Worm (Caenorhabditis elegans) whole organism, L1 larva: ENCODE results near the gene rbm-42.

Source experiments
- C16A3.4 ChIP-seq: fragments of 150-350 bp; optimal IDR thresholded peaks from 2 replicates; lab custom pipeline; 2014; ENCODE audit warnings: missing biosample characterization, missing genetic modification characterization
- C34B4.2 ChIP-seq: sonication (generic microtip); optimal IDR thresholded peaks from 2 replicates; lab custom pipeline; 2017; ENCODE audit warnings: mild to moderate bottlenecking, missing genetic modification characterization, missing compliant biosample characterization
- aha-1 ChIP-seq: fragments of 150-350 bp; optimal IDR thresholded peaks from 2 replicates; lab custom pipeline; 2014; ENCODE audit warnings: missing biosample characterization, missing genetic modification characterization
- aly-2 ChIP-seq: fragments of 150-350 bp; optimal IDR thresholded peaks from 2 replicates; lab custom pipeline; 2014; ENCODE audit warnings: missing biosample characterization, missing genetic modification characterization
- blmp-1 ChIP-seq: fragments of 150-350 bp; optimal IDR thresholded peaks from 2 replicates; lab custom pipeline; 2014; ENCODE audit warnings: missing biosample characterization, missing genetic modification characterization
- ceh-88 ChIP-seq: fragments of 200-800 bp; sonication (Bioruptor generic); IDR thresholded peaks from 2 replicates; pipeline ENCODE4 v1.3.6; 2022; ENCODE audit warnings: missing genetic modification characterization, missing compliant biosample characterization
- ceh-90 ChIP-seq: sonication (generic microtip); optimal IDR thresholded peaks from 2 replicates; lab custom pipeline; 2016; ENCODE audit warnings: missing genetic modification characterization, missing compliant biosample characterization
- ces-1 ChIP-seq: fragments of 150-350 bp; optimal IDR thresholded peaks from 2 replicates; lab custom pipeline; 2014; ENCODE audit warnings: missing biosample characterization, missing genetic modification reagents, missing genetic modification characterization
- dpl-1 ChIP-seq, 3 experiments: fragments of 150-350 bp in 2 of 3; sonication (generic microtip) in 1 of 3; optimal IDR thresholded peaks; 2 replicates each; lab custom pipeline; 2014 to 2017; ENCODE audit warnings: missing biosample characterization in 3 of 3, missing genetic modification characterization in 3 of 3, missing genetic modification reagents in 3 of 3
- efl-1 ChIP-seq, 4 experiments: fragments of 150-350 bp; optimal IDR thresholded peaks in 3 of 4; peaks in 1 of 4; 1 replicate in 1 of 4; 2 replicates in 3 of 4; lab custom pipeline; 2014; ENCODE audit warnings: missing biosample characterization in 2 of 4, missing genetic modification characterization in 2 of 4, missing genetic modification reagents in 2 of 4
- egl-13 ChIP-seq: sonication (generic microtip); optimal IDR thresholded peaks from 2 replicates; lab custom pipeline; 2016; ENCODE audit warnings: missing genotype, missing genetic modification reagents, missing genetic modification characterization, missing compliant biosample characterization
- egl-27 ChIP-seq, 2 experiments: fragments of 150-350 bp in 1 of 2; sonication (generic microtip); optimal IDR thresholded peaks; 3 replicates each; lab custom pipeline; 2017 to 2018; ENCODE audit warnings: missing biosample characterization in 2 of 2, missing genetic modification characterization in 2 of 2, missing genetic modification reagents in 2 of 2
- elt-2 ChIP-seq: sonication (generic microtip); optimal IDR thresholded peaks from 2 replicates; lab custom pipeline; 2016; ENCODE audit warnings: missing genetic modification characterization, mild to moderate bottlenecking, inconsistent platforms, missing compliant biosample characterization, missing genetic modification reagents
- elt-3 ChIP-seq, 6 experiments: fragments of 150-350 bp in 1 of 6; sonication (generic microtip); optimal IDR thresholded peaks; 2 replicates each; lab custom pipeline; 2017 to 2018; ENCODE audit warnings: missing biosample characterization in 6 of 6, missing genetic modification characterization in 6 of 6, inconsistent platforms in 1 of 6
- fkh-4 ChIP-seq: sonication (generic microtip); optimal IDR thresholded peaks from 2 replicates; lab custom pipeline; 2016; ENCODE audit warnings: missing compliant biosample characterization, missing genetic modification characterization, borderline replicate concordance
- fkh-8 ChIP-seq: sonication (generic microtip); optimal IDR thresholded peaks from 2 replicates; lab custom pipeline; 2016; ENCODE audit warnings: mild to moderate bottlenecking, missing genetic modification characterization, missing compliant biosample characterization
- hlh-17 ChIP-seq: fragments of 200-800 bp; sonication (Bioruptor generic); optimal IDR thresholded peaks from 2 replicates; lab custom pipeline; 2018; ENCODE audit warnings: missing genetic modification characterization, mild to moderate bottlenecking, missing compliant biosample characterization, moderate library complexity, borderline replicate concordance
- irx-1 ChIP-seq: sonication (generic microtip); optimal IDR thresholded peaks from 2 replicates; lab custom pipeline; 2016; ENCODE audit warnings: missing genetic modification characterization, missing compliant biosample characterization
- isw-1 ChIP-seq: fragments of 200-800 bp; sonication (Bioruptor generic); IDR thresholded peaks from 2 replicates; pipeline ENCODE4 v1.3.6; 2022; ENCODE audit warnings: missing genetic modification characterization, missing compliant biosample characterization
- jun-1 ChIP-seq: fragments of 150-350 bp; optimal IDR thresholded peaks from 2 replicates; lab custom pipeline; 2014; ENCODE audit warnings: missing biosample characterization, missing genetic modification reagents, missing genetic modification characterization
- lin-14 ChIP-seq: fragments of 200-800 bp; sonication (Bioruptor generic); optimal IDR thresholded peaks from 2 replicates; lab custom pipeline; 2018; ENCODE audit warnings: mild to moderate bottlenecking, missing genetic modification characterization, moderate library complexity, missing compliant biosample characterization
- lin-35 ChIP-seq, 2 experiments: fragments of 150-350 bp; optimal IDR thresholded peaks; 2 replicates each; lab custom pipeline; 2014; ENCODE audit warnings: missing biosample characterization in 2 of 2, missing genetic modification characterization in 2 of 2, missing genetic modification reagents in 2 of 2
- lin-39 ChIP-seq: fragments of 150-350 bp; optimal IDR thresholded peaks from 2 replicates; lab custom pipeline; 2014; ENCODE audit warnings: missing biosample characterization, missing genetic modification reagents, missing genetic modification characterization
- lsy-2 ChIP-seq, 2 experiments: fragments of 150-350 bp; optimal IDR thresholded peaks; 2 replicates each; lab custom pipeline; 2014; ENCODE audit warnings: missing biosample characterization in 2 of 2, missing genetic modification characterization in 2 of 2
- nhr-12 ChIP-seq: sonication (generic microtip); optimal IDR thresholded peaks from 2 replicates; lab custom pipeline; 2017; ENCODE audit warnings: missing biosample characterization, missing genetic modification characterization
- nhr-19 ChIP-seq: fragments of 200-800 bp; sonication (Bioruptor generic); conservative IDR thresholded peaks from 2 replicates; pipeline ENCODE4 v1.3.6; 2022; ENCODE audit warnings: missing genetic modification characterization, missing compliant biosample characterization
- nhr-20 ChIP-seq: sonication (generic microtip); optimal IDR thresholded peaks from 2 replicates; lab custom pipeline; 2016; ENCODE audit warnings: mild to moderate bottlenecking, missing genetic modification characterization, missing compliant biosample characterization
- nhr-47 ChIP-seq: sonication (generic microtip); optimal IDR thresholded peaks from 2 replicates; lab custom pipeline; 2016; ENCODE audit warnings: mild to moderate bottlenecking, missing genetic modification characterization, moderate library complexity, missing compliant biosample characterization
- nhr-85 ChIP-seq: sonication (generic microtip); peaks from one replicate; lab custom pipeline; 2016; ENCODE audit warnings: missing genetic modification characterization, inconsistent platforms, missing compliant biosample characterization
- pag-3 ChIP-seq: sonication (generic microtip); optimal IDR thresholded peaks from 2 replicates; lab custom pipeline; 2017; ENCODE audit warnings: missing genetic modification characterization, mild to moderate bottlenecking, missing compliant biosample characterization, antibody characterized with exemption, borderline replicate concordance; ENCODE audit not compliant: insufficient read depth
- pqm-1 ChIP-seq: sonication (generic microtip); optimal IDR thresholded peaks from 3 replicates; lab custom pipeline; 2017; ENCODE audit warnings: missing biosample characterization, missing genetic modification characterization
- snu-23 ChIP-seq: sonication (generic microtip); optimal IDR thresholded peaks from 2 replicates; lab custom pipeline; 2016; ENCODE audit warnings: missing genetic modification characterization, missing compliant biosample characterization
- tlp-1 ChIP-seq: fragments of 150-350 bp; optimal IDR thresholded peaks from 2 replicates; lab custom pipeline; 2014; ENCODE audit warnings: missing biosample characterization, missing genetic modification characterization
- unc-130 ChIP-seq: fragments of 150-350 bp; optimal IDR thresholded peaks from 2 replicates; lab custom pipeline; 2017; ENCODE audit warnings: missing biosample characterization, missing genetic modification characterization, inconsistent platforms
- unc-30 ChIP-seq: sonication (generic microtip); optimal IDR thresholded peaks from 2 replicates; lab custom pipeline; 2017; ENCODE audit warnings: missing biosample characterization, missing genetic modification characterization
- unc-98 ChIP-seq: fragments of 200-800 bp; sonication (Bioruptor generic); IDR thresholded peaks from 2 replicates; pipeline ENCODE4 v1.3.6; 2022; ENCODE audit warnings: missing genetic modification characterization, missing compliant biosample characterization
- xbp-1 ChIP-seq: sonication (generic microtip); optimal IDR thresholded peaks from 2 replicates; lab custom pipeline; 2016; ENCODE audit warnings: missing genetic modification characterization, missing compliant biosample characterization
- zag-1 ChIP-seq: fragments of 150-350 bp; optimal IDR thresholded peaks from 2 replicates; lab custom pipeline; 2014; ENCODE audit warnings: missing biosample characterization, missing genetic modification characterization
- zip-4 ChIP-seq: fragments of 200-800 bp; sonication (Bioruptor generic); optimal IDR thresholded peaks from 2 replicates; lab custom pipeline; 2018; ENCODE audit warnings: mild to moderate bottlenecking, missing genetic modification characterization, moderate library complexity, missing compliant biosample characterization
- ztf-11 ChIP-seq, 2 experiments: sonication (generic microtip); optimal IDR thresholded peaks; 2 replicates each; lab custom pipeline; 2016 to 2017; ENCODE audit warnings: missing genetic modification characterization in 2 of 2, missing biosample characterization in 1 of 2, missing compliant biosample characterization in 1 of 2

rbm-42 gene

ce11 chrIII:5188426-5188825, 35.4 kb upstream of the rbm-42 start, which contains the start of gene K10D2.8:
K10D2.8 (plus strand) TSS chrIII:5188726.
- TF ChIP-seq jun-1 (tag; lab: Kevin White, UChicago) (no peak), C16A3.4 (tag; lab: Kevin White, UChicago) (no peak), ces-1 (GFP tag; lab: Kevin White, UChicago) (no peak), nhr-47 (tag; lab: Kevin White, UChicago) (no peak), blmp-1 (tag; lab: Kevin White, UChicago) (no peak)

ce11 chrIII:5185620-5186019, 32.6 kb upstream of the rbm-42 start, which contains the start of gene pup-2:
pup-2 (plus strand) TSS chrIII:5185920.
- no peak for TF ChIP-seq elt-3 (tag; optimal IDR thresholded peaks at IDR 0.05; lab: Kevin White, UChicago)
- no peak for TF ChIP-seq ceh-90 (tag; lab: Kevin White, UChicago)
- no peak for TF ChIP-seq unc-130
- TF ChIP-seq aha-1 (tag; lab: Kevin White, UChicago) = no peak
- TF ChIP-seq irx-1 (tag; lab: Kevin White, UChicago) = no peak
- TF ChIP-seq fkh-8 (tag; lab: Kevin White, UChicago) = peak; percentile 10
- TF ChIP-seq C34B4.2 (tag; lab: Kevin White, UChicago) = no peak
- no peak for TF ChIP-seq nhr-19 (GFP tag; lab: Robert Waterston, UW)
- TF ChIP-seq, all 84 proteins: peak for 1

ce11 chrIII:5183372-5183771, 30.3 kb upstream of the rbm-42 start:
- TF ChIP-seq ceh-90 (tag; lab: Kevin White, UChicago) = no peak
- TF ChIP-seq jun-1 (tag; lab: Kevin White, UChicago) = no peak
- TF ChIP-seq efl-1 (optimal IDR thresholded peaks at IDR 0.05; lab: Kevin White, UChicago) = no peak
- peak in 1 of 2 experiments; percentile 4 for TF ChIP-seq efl-1 (GFP tag; optimal IDR thresholded peaks at IDR 0.05 in 1 of 2; lab: Kevin White, UChicago)
- peak in 1 of 3 experiments; percentile 14 for TF ChIP-seq dpl-1 (GFP tag; optimal IDR thresholded peaks at IDR 0.05; lab: Kevin White, UChicago)
- TF ChIP-seq nhr-20 = no peak
- TF ChIP-seq xbp-1 (tag; lab: Kevin White, UChicago) = no peak
- TF ChIP-seq lin-14 (GFP tag; lab: Kevin White, UChicago) = peak; percentile 22
- TF ChIP-seq egl-13 (tag; lab: Kevin White, UChicago) = no peak

ce11 chrIII:5181641-5182040, 28.6 kb upstream of the rbm-42 start:
- TF ChIP-seq C34B4.2 (tag; lab: Kevin White, UChicago) (no peak), efl-1 (optimal IDR thresholded peaks at IDR 0.05; lab: Kevin White, UChicago) (peak; percentile 15 to 23), efl-1 (GFP tag; optimal IDR thresholded peaks at IDR 0.05 in 1 of 2; lab: Kevin White, UChicago) (no peak), snu-23 (GFP tag; lab: Kevin White, UChicago) (peak; percentile 16), dpl-1 (GFP tag; optimal IDR thresholded peaks at IDR 0.05; lab: Kevin White, UChicago) (no peak), lin-14 (GFP tag; lab: Kevin White, UChicago) (peak; percentile 45), lin-35 (GFP tag; optimal IDR thresholded peaks at IDR 0.05; lab: Kevin White, UChicago) (peak in 1 of 2 experiments; percentile 1), blmp-1 (tag; lab: Kevin White, UChicago) (peak; percentile 55)

ce11 chrIII:5181217-5181616, 28.2 kb upstream of the rbm-42 start:
- TF ChIP-seq egl-27 (tag; optimal IDR thresholded peaks at IDR 0.05; lab: Kevin White, UChicago) (no peak), tlp-1 (tag; lab: Kevin White, UChicago) (no peak), pqm-1 (no peak), elt-2 (tag; lab: Kevin White, UChicago) (no peak), hlh-17 (GFP tag; lab: Kevin White, UChicago) (no peak), ceh-88 (GFP tag; lab: Robert Waterston, UW) (no peak), zag-1 (tag; lab: Kevin White, UChicago) (no peak), pag-3 (tag; lab: Kevin White, UChicago) (no peak), ztf-11 (tag; optimal IDR thresholded peaks at IDR 0.05; lab: Kevin White, UChicago) (no peak), efl-1 (optimal IDR thresholded peaks at IDR 0.05; lab: Kevin White, UChicago) (no peak), efl-1 (GFP tag; optimal IDR thresholded peaks at IDR 0.05 in 1 of 2; lab: Kevin White, UChicago) (peak in 1 of 2 experiments; percentile 52), unc-98 (no peak), unc-30 (tag; lab: Kevin White, UChicago) (no peak), ceh-90 (tag; lab: Kevin White, UChicago) (no peak), lin-35 (GFP tag; optimal IDR thresholded peaks at IDR 0.05; lab: Kevin White, UChicago) (peak in 1 of 2 experiments; percentile 34), C34B4.2 (tag; lab: Kevin White, UChicago) (no peak), lin-39 (no peak), fkh-4 (tag; lab: Kevin White, UChicago) (no peak), nhr-85 (tag; lab: Kevin White, UChicago) (no peak), irx-1 (tag; lab: Kevin White, UChicago) (no peak), zip-4 (GFP tag; lab: Kevin White, UChicago) (no peak), ces-1 (GFP tag; lab: Kevin White, UChicago) (no peak), dpl-1 (GFP tag; optimal IDR thresholded peaks at IDR 0.05; lab: Kevin White, UChicago) (peak in 1 of 3 experiments; percentile 51), isw-1 (GFP tag; lab: Robert Waterston, UW) (no peak), aly-2 (tag; lab: Kevin White, UChicago) (no peak), lsy-2 (tag; optimal IDR thresholded peaks at IDR 0.05; lab: Kevin White, UChicago) (no peak), nhr-12 (tag; lab: Kevin White, UChicago) (no peak)
